Worm (Caenorhabditis elegans) whole organism, early embryonic: ENCODE measurements around the gene F57G4.1.

Experiments used
- ama-1 ChIP-seq: fragments of 150-350 bp; optimal IDR thresholded peaks from 2 replicates; lab custom pipeline; 2014
- hmg-4 ChIP-seq: fragments of 200-800 bp; sonication (Bioruptor generic); optimal IDR thresholded peaks from 2 replicates; lab custom pipeline; 2018; ENCODE audit warnings: mild to moderate bottlenecking, missing genetic modification characterization, missing compliant biosample characterization

ce11 chrV:17614251-17614650, 9.1 kb upstream of the F57G4.1 start, which contains the start of gene Y6G8.14:
- no peak for TF ChIP-seq hmg-4 (GFP tag; lab: Kevin White, UChicago)
- TF ChIP-seq ama-1 (lab: Kevin White, UChicago): no peak
